Fruit fly (Drosophila melanogaster) whole organism, pupa: ENCODE data around the gene CG31636.

Source experiments
- CG10348 ChIP-seq: fragments of 200-800 bp; sonication (Bioruptor generic); IDR thresholded peaks from 2 replicates; pipeline ENCODE4 v1.3.6; 2022; ENCODE audit warnings: missing biosample characterization, missing genetic modification characterization
- CG12605 ChIP-seq: fragments of 200-800 bp; sonication (Bioruptor generic); IDR thresholded peaks from 2 replicates; pipeline ENCODE4 v1.3.6; 2022; ENCODE audit warnings: missing biosample characterization, missing genetic modification characterization
- CG13204 ChIP-seq: fragments of 200-800 bp; sonication (Bioruptor generic); optimal IDR thresholded peaks from 2 replicates; lab custom pipeline; 2018; ENCODE audit warnings: missing biosample characterization, mild to moderate bottlenecking, missing genetic modification characterization, moderate library complexity
- CG14655 ChIP-seq: fragments of 200-800 bp; sonication (Bioruptor generic); optimal IDR thresholded peaks from 3 replicates; lab custom pipeline; 2017; ENCODE audit warnings: mild to moderate bottlenecking, missing biosample characterization, missing genetic modification reagents, missing genetic modification characterization
- CG15710 ChIP-seq: fragments of 200-800 bp; sonication (Bioruptor generic); optimal IDR thresholded peaks from 2 replicates; lab custom pipeline; 2018; ENCODE audit warnings: missing biosample characterization, mild to moderate bottlenecking, missing genetic modification characterization, moderate library complexity
- CG17806 ChIP-seq: fragments of 200-800 bp; sonication (Bioruptor generic); optimal IDR thresholded peaks from 2 replicates; lab custom pipeline; 2018; ENCODE audit warnings: missing biosample characterization, mild to moderate bottlenecking, missing genetic modification characterization, moderate library complexity
- CG32121 ChIP-seq: fragments of 200-800 bp; sonication (Bioruptor generic); IDR thresholded peaks from 2 replicates; pipeline ENCODE4 v1.3.6; 2022; ENCODE audit warnings: missing biosample characterization, missing genetic modification characterization
- CG34367 ChIP-seq: fragments of 200-800 bp; sonication (Bioruptor generic); optimal IDR thresholded peaks from 2 replicates; lab custom pipeline; 2018; ENCODE audit warnings: missing biosample characterization, mild to moderate bottlenecking, missing genetic modification characterization
- CG4496 ChIP-seq: fragments of 200-800 bp; sonication (Bioruptor generic); IDR thresholded peaks from 3 replicates; pipeline ENCODE4 v1.3.6; 2022; ENCODE audit warnings: missing biosample characterization, missing genetic modification characterization
- CG8159 ChIP-seq: fragments of 200-800 bp; sonication (Bioruptor generic); optimal IDR thresholded peaks from 3 replicates; lab custom pipeline; 2018; ENCODE audit warnings: missing biosample characterization, mild to moderate bottlenecking, missing genetic modification characterization, moderate library complexity
- CG8301 ChIP-seq: fragments of 200-800 bp; sonication (Bioruptor generic); optimal IDR thresholded peaks from 2 replicates; lab custom pipeline; 2018; ENCODE audit warnings: missing biosample characterization, mild to moderate bottlenecking, missing genetic modification characterization
- CG9948 ChIP-seq: fragments of 200-800 bp; sonication (Bioruptor generic); optimal IDR thresholded peaks from 2 replicates; lab custom pipeline; 2018; ENCODE audit warnings: missing biosample characterization, mild to moderate bottlenecking, missing genetic modification characterization, moderate library complexity
- D1 ChIP-seq: fragments of 200-800 bp; sonication (Bioruptor generic); optimal IDR thresholded peaks from 2 replicates; lab custom pipeline; 2018; ENCODE audit warnings: missing biosample characterization, mild to moderate bottlenecking, missing genetic modification characterization, moderate library complexity
- EcR ChIP-seq: fragments of 200-800 bp; sonication (Bioruptor generic); optimal IDR thresholded peaks from 3 replicates; lab custom pipeline; 2019; ENCODE audit warnings: missing biosample characterization, missing genetic modification characterization, mild to moderate bottlenecking, moderate library complexity, missing genetic modification reagents
- Ets98B ChIP-seq: fragments of 200-800 bp; sonication (Bioruptor generic); IDR thresholded peaks from 2 replicates; pipeline ENCODE4 v1.3.6; 2022; ENCODE audit warnings: missing biosample characterization, missing genetic modification characterization
- Pif1A ChIP-seq: fragments of 200-800 bp; sonication (Bioruptor generic); optimal IDR thresholded peaks from 3 replicates; lab custom pipeline; 2016; ENCODE audit warnings: missing biosample characterization, missing genetic modification characterization
- Pif1B ChIP-seq: fragments of 200-800 bp; sonication (Bioruptor generic); optimal IDR thresholded peaks from 3 replicates; lab custom pipeline; 2016; ENCODE audit warnings: missing biosample characterization, missing genetic modification characterization
- Snoo ChIP-seq: fragments of 200-800 bp; sonication (Bioruptor generic); optimal IDR thresholded peaks from 3 replicates; lab custom pipeline; 2017; ENCODE audit warnings: missing biosample characterization, mild to moderate bottlenecking, missing genetic modification characterization, inconsistent platforms
- fd96Ca ChIP-seq: fragments of 200-800 bp; sonication (Bioruptor generic); IDR thresholded peaks from 3 replicates; pipeline ENCODE4 v1.3.6; 2022; ENCODE audit warnings: missing biosample characterization, missing genetic modification characterization
- gl ChIP-seq: fragments of 200-800 bp; sonication (Bioruptor generic); optimal IDR thresholded peaks from 2 replicates; lab custom pipeline; 2018; ENCODE audit warnings: missing biosample characterization, mild to moderate bottlenecking, missing genetic modification characterization
- rn ChIP-seq: fragments of 200-800 bp; sonication (Bioruptor generic); IDR thresholded peaks from 2 replicates; pipeline ENCODE4 v1.3.6; 2022; ENCODE audit warnings: missing biosample characterization, missing genetic modification characterization

CG31636 gene

dm6 chr2L:6663562-6664051, 5.7 kb upstream of the CG31636 start, which contains the start of the genes CG13771, CG34310 and cup:
Gene CG13771 (minus strand): TSS chr2L:6663612.
Gene CG34310 (plus strand): TSS chr2L:6663664.
Gene cup (plus strand): TSS chr2L:6663664.
- TF ChIP-seq CG12605 (no peak), fd96Ca (GFP tag; lab: Robert Waterston, UW) (no peak), CG13204 (GFP tag; lab: Kevin White, UChicago) (no peak), Pif1A (GFP tag; lab: Kevin White, UChicago) (no peak), D1 (no peak), CG17806 (tag; lab: Kevin White, UChicago) (no peak), CG14655 (no peak), Pif1B (GFP tag; lab: Kevin White, UChicago) (no peak), CG34367 (no peak), gl (tag; lab: Kevin White, UChicago) (no peak)

- TF ChIP-seq EcR (GFP tag; lab: Kevin White, UChicago) (no peak), Pif1B (GFP tag; lab: Kevin White, UChicago) (no peak), CG8159 (tag; lab: Kevin White, UChicago) (no peak)
Measured at dm6 chr2L:6656264-6656676, 1.7 kb downstream of the CG31636 start, which contains the start of gene CG31633. Gene CG31633 (minus strand): TSS chr2L:6656321.

dm6 chr2L:6649085-6649754, 8.7 kb downstream of the CG31636 start, which contains the start of the genes CG31635 and Tango1:
Gene CG31635 (minus strand): TSS chr2L:6649114.
Gene Tango1 (plus strand): TSS chr2L:6649388.
- TF ChIP-seq Ets98B (GFP tag; lab: Robert Waterston, UW) (peak; percentile 36; the same call in 1 of the 2 replicates), D1 (no peak)
- TF ChIP-seq, all 21 proteins: peak for 1

DNA sequence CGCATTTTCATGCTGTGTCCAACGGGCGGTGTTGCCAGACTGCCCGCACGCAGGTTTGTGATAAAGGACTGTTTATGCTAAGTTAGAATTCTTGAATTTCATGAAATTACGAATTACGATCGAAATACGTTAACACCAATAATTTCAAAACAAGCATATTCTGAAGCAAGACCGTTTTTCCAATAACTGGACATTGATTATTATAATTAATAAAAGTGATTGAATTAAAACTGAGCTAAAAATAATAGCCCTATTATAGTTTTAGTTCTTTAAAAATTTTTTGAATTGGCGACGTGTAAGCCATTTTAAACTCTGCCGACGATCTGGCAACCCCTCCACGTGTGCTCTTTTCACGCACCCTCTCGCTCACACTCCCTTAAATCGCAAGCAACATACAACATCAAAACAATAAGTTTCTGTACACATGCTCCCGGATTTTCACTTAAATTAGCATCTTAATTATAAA, 9.8 kb downstream of the CG31636 start:
- TF ChIP-seq CG15710 (tag; lab: Kevin White, UChicago) (peak; percentile 93), CG14655 (peak; percentile 97), CG9948 (tag; lab: Kevin White, UChicago) (peak; percentile 92), D1 (no peak), EcR (GFP tag; lab: Kevin White, UChicago) (no peak), CG17806 (tag; lab: Kevin White, UChicago) (peak; percentile 90), rn (peak; percentile 90), CG8159 (tag; lab: Kevin White, UChicago) (peak; percentile 92), Pif1A (GFP tag; lab: Kevin White, UChicago) (no peak), gl (tag; lab: Kevin White, UChicago) (peak; percentile 77), fd96Ca (GFP tag; lab: Robert Waterston, UW) (peak; percentile 91), CG8301 (tag; lab: Kevin White, UChicago) (peak; percentile 96), CG4496 (GFP tag; lab: Robert Waterston, UW) (peak; percentile 95), CG10348 (GFP tag; lab: Robert Waterston, UW) (peak; percentile 78), Ets98B (GFP tag; lab: Robert Waterston, UW) (peak; percentile 90), CG12605 (peak; percentile 88), CG13204 (GFP tag; lab: Kevin White, UChicago) (no peak), CG32121 (peak; percentile 95), Snoo (peak; percentile 91), Pif1B (GFP tag; lab: Kevin White, UChicago) (peak; percentile 86), CG34367 (peak; percentile 93)

- TF ChIP-seq Snoo: peak; percentile 90
- TF ChIP-seq gl (tag; lab: Kevin White, UChicago): peak; percentile 82
- TF ChIP-seq rn: peak; percentile 92
- peak; percentile 97 for TF ChIP-seq Pif1A (GFP tag; lab: Kevin White, UChicago)
- peak; percentile 90 for TF ChIP-seq CG17806 (tag; lab: Kevin White, UChicago)
- TF ChIP-seq EcR (GFP tag; lab: Kevin White, UChicago): peak; percentile 3
- peak; percentile 95 for TF ChIP-seq CG14655
- TF ChIP-seq CG8159 (tag; lab: Kevin White, UChicago): peak; percentile 89
- peak; percentile 96 for TF ChIP-seq CG12605
- peak; percentile 97 for TF ChIP-seq Ets98B (GFP tag; lab: Robert Waterston, UW)
- peak; percentile 88 for TF ChIP-seq CG10348 (GFP tag; lab: Robert Waterston, UW)
- TF ChIP-seq fd96Ca (GFP tag; lab: Robert Waterston, UW): peak; percentile 96
- TF ChIP-seq CG9948 (tag; lab: Kevin White, UChicago): peak; percentile 91
- peak; percentile 98 for TF ChIP-seq CG32121
- TF ChIP-seq CG8301 (tag; lab: Kevin White, UChicago): peak; percentile 96
- TF ChIP-seq CG13204 (GFP tag; lab: Kevin White, UChicago): peak; percentile 73
- TF ChIP-seq CG34367: peak; percentile 82
- TF ChIP-seq D1: peak; percentile 68
- TF ChIP-seq Pif1B (GFP tag; lab: Kevin White, UChicago): peak; percentile 94
- TF ChIP-seq CG4496 (GFP tag; lab: Robert Waterston, UW): peak; percentile 98
- peak; percentile 82 for TF ChIP-seq CG15710 (tag; lab: Kevin White, UChicago)
Measured at dm6 chr2L:6647103-6647711, 10.7 kb downstream of the CG31636 start.
